Worm (Caenorhabditis elegans): ENCODE measurements around the gene F55D10.4.

ce11 chrX:4759718-4760117 is 39.3 kb upstream of the F55D10.4 start:
- TF ChIP-seq nhr-237 (tag; optimal IDR thresholded peaks at IDR 0.05) (no peak), ceh-82 (tag; optimal IDR thresholded peaks at IDR 0.05) (no peak)
